Worm (Caenorhabditis elegans) whole organism, L1 larva: ENCODE results near the gene Y57G7A.6.
A peak's percentile ranks its signal among the peaks of the same experiment; 100 is the strongest.

Experiments
- C04F5.9 ChIP-seq: sonication (generic microtip); optimal IDR thresholded peaks from 2 replicates; lab custom pipeline; 2016; ENCODE audit warnings: missing genetic modification characterization, missing compliant biosample characterization
- C16A3.4 ChIP-seq: fragments of 150-350 bp; optimal IDR thresholded peaks from 2 replicates; lab custom pipeline; 2014; ENCODE audit warnings: missing biosample characterization, missing genetic modification characterization
- C34B4.2 ChIP-seq: sonication (generic microtip); optimal IDR thresholded peaks from 2 replicates; lab custom pipeline; 2017; ENCODE audit warnings: mild to moderate bottlenecking, missing genetic modification characterization, missing compliant biosample characterization
- F16B12.6 ChIP-seq: fragments of 150-350 bp; optimal IDR thresholded peaks from 2 replicates; lab custom pipeline; 2014; ENCODE audit warnings: missing biosample characterization, missing genetic modification characterization
- Y116A8C.19 ChIP-seq: sonication (generic microtip); optimal IDR thresholded peaks from 2 replicates; lab custom pipeline; 2016; ENCODE audit warnings: missing compliant biosample characterization, missing genetic modification characterization, borderline replicate concordance
- aha-1 ChIP-seq: fragments of 150-350 bp; optimal IDR thresholded peaks from 2 replicates; lab custom pipeline; 2014; ENCODE audit warnings: missing biosample characterization, missing genetic modification characterization
- alr-1 ChIP-seq: fragments of 200-800 bp; sonication (Bioruptor generic); optimal IDR thresholded peaks from 2 replicates; lab custom pipeline; 2018; ENCODE audit warnings: borderline replicate concordance, mild to moderate bottlenecking, missing genetic modification characterization, missing compliant biosample characterization
- ama-1 ChIP-seq: fragments of 150-350 bp; optimal IDR thresholded peaks from 2 replicates; lab custom pipeline; 2014
- blmp-1 ChIP-seq: fragments of 150-350 bp; optimal IDR thresholded peaks from 2 replicates; lab custom pipeline; 2014; ENCODE audit warnings: missing biosample characterization, missing genetic modification characterization
- ceh-63 ChIP-seq: fragments of 200-800 bp; sonication (Bioruptor generic); optimal IDR thresholded peaks from 2 replicates; lab custom pipeline; 2018; ENCODE audit warnings: mild to moderate bottlenecking, missing genetic modification characterization, missing compliant biosample characterization
- ceh-90 ChIP-seq: sonication (generic microtip); optimal IDR thresholded peaks from 2 replicates; lab custom pipeline; 2016; ENCODE audit warnings: missing genetic modification characterization, missing compliant biosample characterization
- ces-1 ChIP-seq: fragments of 150-350 bp; optimal IDR thresholded peaks from 2 replicates; lab custom pipeline; 2014; ENCODE audit warnings: missing biosample characterization, missing genetic modification reagents, missing genetic modification characterization
- dpl-1 ChIP-seq, 3 experiments: fragments of 150-350 bp in 2 of 3; sonication (generic microtip) in 1 of 3; optimal IDR thresholded peaks; 2 replicates each; lab custom pipeline; 2014 to 2017; ENCODE audit warnings: missing biosample characterization in 3 of 3, missing genetic modification characterization in 3 of 3, missing genetic modification reagents in 3 of 3
- efl-1 ChIP-seq, 4 experiments: fragments of 150-350 bp; optimal IDR thresholded peaks in 3 of 4; peaks in 1 of 4; 1 replicate in 1 of 4; 2 replicates in 3 of 4; lab custom pipeline; 2014; ENCODE audit warnings: missing biosample characterization in 2 of 4, missing genetic modification characterization in 2 of 4, missing genetic modification reagents in 2 of 4
- egl-13 ChIP-seq: sonication (generic microtip); optimal IDR thresholded peaks from 2 replicates; lab custom pipeline; 2016; ENCODE audit warnings: missing genotype, missing genetic modification reagents, missing genetic modification characterization, missing compliant biosample characterization
- egl-27 ChIP-seq, 2 experiments: fragments of 150-350 bp in 1 of 2; sonication (generic microtip); optimal IDR thresholded peaks; 3 replicates each; lab custom pipeline; 2017 to 2018; ENCODE audit warnings: missing biosample characterization in 2 of 2, missing genetic modification characterization in 2 of 2, missing genetic modification reagents in 2 of 2
- elt-2 ChIP-seq: sonication (generic microtip); optimal IDR thresholded peaks from 2 replicates; lab custom pipeline; 2016; ENCODE audit warnings: missing genetic modification characterization, mild to moderate bottlenecking, inconsistent platforms, missing compliant biosample characterization, missing genetic modification reagents
- elt-3 ChIP-seq, 6 experiments: fragments of 150-350 bp in 1 of 6; sonication (generic microtip); optimal IDR thresholded peaks; 2 replicates each; lab custom pipeline; 2017 to 2018; ENCODE audit warnings: missing biosample characterization in 6 of 6, missing genetic modification characterization in 6 of 6, inconsistent platforms in 1 of 6
- ets-5 ChIP-seq: fragments of 200-800 bp; sonication (Bioruptor generic); IDR thresholded peaks from 2 replicates; pipeline ENCODE4 v1.3.6; 2022; ENCODE audit warnings: missing genetic modification characterization, missing compliant biosample characterization
- fkh-10 ChIP-seq: sonication (generic microtip); optimal IDR thresholded peaks from 2 replicates; lab custom pipeline; 2017; ENCODE audit warnings: missing biosample characterization, missing genetic modification reagents, missing genetic modification characterization
- fkh-4 ChIP-seq: sonication (generic microtip); optimal IDR thresholded peaks from 2 replicates; lab custom pipeline; 2016; ENCODE audit warnings: missing compliant biosample characterization, missing genetic modification characterization, borderline replicate concordance
- fkh-8 ChIP-seq: sonication (generic microtip); optimal IDR thresholded peaks from 2 replicates; lab custom pipeline; 2016; ENCODE audit warnings: mild to moderate bottlenecking, missing genetic modification characterization, missing compliant biosample characterization
- fos-1 ChIP-seq: fragments of 150-350 bp; optimal IDR thresholded peaks from 2 replicates; lab custom pipeline; 2014; ENCODE audit warnings: missing biosample characterization, missing genetic modification characterization
- grh-1 ChIP-seq: fragments of 200-800 bp; sonication (Bioruptor generic); IDR thresholded peaks from 2 replicates; pipeline ENCODE4 v1.3.6; 2022; ENCODE audit warnings: missing genetic modification reagents, missing genetic modification characterization, missing compliant biosample characterization
- hlh-17 ChIP-seq: fragments of 200-800 bp; sonication (Bioruptor generic); optimal IDR thresholded peaks from 2 replicates; lab custom pipeline; 2018; ENCODE audit warnings: missing genetic modification characterization, mild to moderate bottlenecking, missing compliant biosample characterization, moderate library complexity, borderline replicate concordance
- hlh-4 ChIP-seq: sonication (generic microtip); optimal IDR thresholded peaks from 2 replicates; lab custom pipeline; 2016; ENCODE audit warnings: mild to moderate bottlenecking, missing genetic modification characterization, missing compliant biosample characterization
- jun-1 ChIP-seq: fragments of 150-350 bp; optimal IDR thresholded peaks from 2 replicates; lab custom pipeline; 2014; ENCODE audit warnings: missing biosample characterization, missing genetic modification reagents, missing genetic modification characterization
- lin-14 ChIP-seq: fragments of 200-800 bp; sonication (Bioruptor generic); optimal IDR thresholded peaks from 2 replicates; lab custom pipeline; 2018; ENCODE audit warnings: mild to moderate bottlenecking, missing genetic modification characterization, moderate library complexity, missing compliant biosample characterization
- lin-15B ChIP-seq: fragments of 150-350 bp; sonication (generic microtip); optimal IDR thresholded peaks from 3 replicates; lab custom pipeline; 2014; ENCODE audit warnings: missing biosample characterization, missing genetic modification characterization
- lin-35 ChIP-seq, 2 experiments: fragments of 150-350 bp; optimal IDR thresholded peaks; 2 replicates each; lab custom pipeline; 2014; ENCODE audit warnings: missing biosample characterization in 2 of 2, missing genetic modification characterization in 2 of 2, missing genetic modification reagents in 2 of 2
- lin-39 ChIP-seq: fragments of 150-350 bp; optimal IDR thresholded peaks from 2 replicates; lab custom pipeline; 2014; ENCODE audit warnings: missing biosample characterization, missing genetic modification reagents, missing genetic modification characterization
- lir-3 ChIP-seq: sonication (generic microtip); optimal IDR thresholded peaks from 2 replicates; lab custom pipeline; 2016; ENCODE audit warnings: mild to moderate bottlenecking, missing genetic modification characterization, moderate library complexity, missing compliant biosample characterization; ENCODE audit not compliant: poor library complexity
- lsy-2 ChIP-seq, 2 experiments: fragments of 150-350 bp; optimal IDR thresholded peaks; 2 replicates each; lab custom pipeline; 2014; ENCODE audit warnings: missing biosample characterization in 2 of 2, missing genetic modification characterization in 2 of 2
- mep-1 ChIP-seq: fragments of 150-350 bp; optimal IDR thresholded peaks from 2 replicates; lab custom pipeline; 2014; ENCODE audit warnings: missing biosample characterization, missing genetic modification characterization
- nhr-11 ChIP-seq: fragments of 150-350 bp; optimal IDR thresholded peaks from 2 replicates; lab custom pipeline; 2014; ENCODE audit warnings: missing biosample characterization, missing genetic modification characterization
- nhr-12 ChIP-seq: sonication (generic microtip); optimal IDR thresholded peaks from 2 replicates; lab custom pipeline; 2017; ENCODE audit warnings: missing biosample characterization, missing genetic modification characterization
- nhr-20 ChIP-seq: sonication (generic microtip); optimal IDR thresholded peaks from 2 replicates; lab custom pipeline; 2016; ENCODE audit warnings: mild to moderate bottlenecking, missing genetic modification characterization, missing compliant biosample characterization
- nhr-237 ChIP-seq: fragments of 150-350 bp; optimal IDR thresholded peaks from 2 replicates; lab custom pipeline; 2014; ENCODE audit warnings: missing biosample characterization, missing genetic modification characterization
- nhr-28 ChIP-seq: fragments of 150-350 bp; optimal IDR thresholded peaks from 2 replicates; lab custom pipeline; 2014; ENCODE audit warnings: missing biosample characterization, missing genetic modification characterization
- nhr-71 ChIP-seq: sonication (generic microtip); optimal IDR thresholded peaks from 2 replicates; lab custom pipeline; 2016; ENCODE audit warnings: mild to moderate bottlenecking, missing genetic modification characterization, moderate library complexity, missing compliant biosample characterization
- nhr-85 ChIP-seq: sonication (generic microtip); peaks from one replicate; lab custom pipeline; 2016; ENCODE audit warnings: missing genetic modification characterization, inconsistent platforms, missing compliant biosample characterization
- nhr-90 ChIP-seq: sonication (generic microtip); optimal IDR thresholded peaks from 2 replicates; lab custom pipeline; 2016; ENCODE audit warnings: mild to moderate bottlenecking, missing genetic modification characterization, missing compliant biosample characterization; ENCODE audit not compliant: poor library complexity
- pqm-1 ChIP-seq: sonication (generic microtip); optimal IDR thresholded peaks from 3 replicates; lab custom pipeline; 2017; ENCODE audit warnings: missing biosample characterization, missing genetic modification characterization
- snpc-4 ChIP-seq: fragments of 150-350 bp; optimal IDR thresholded peaks from 2 replicates; lab custom pipeline; 2014; ENCODE audit warnings: missing biosample characterization, missing genetic modification characterization
- snu-23 ChIP-seq: sonication (generic microtip); optimal IDR thresholded peaks from 2 replicates; lab custom pipeline; 2016; ENCODE audit warnings: missing genetic modification characterization, missing compliant biosample characterization
- sptf-1 ChIP-seq: fragments of 150-350 bp; optimal IDR thresholded peaks from 2 replicates; lab custom pipeline; 2014; ENCODE audit warnings: missing biosample characterization, missing genetic modification characterization
- sup-37 ChIP-seq: fragments of 200-800 bp; sonication (Bioruptor generic); optimal IDR thresholded peaks from 2 replicates; lab custom pipeline; 2018; ENCODE audit warnings: mild to moderate bottlenecking, missing genetic modification characterization, missing compliant biosample characterization
- unc-62 ChIP-seq: fragments of 150-350 bp; optimal IDR thresholded peaks from 2 replicates; lab custom pipeline; 2014; ENCODE audit warnings: missing biosample characterization, missing genetic modification reagents, missing genetic modification characterization
- unc-98 ChIP-seq: fragments of 200-800 bp; sonication (Bioruptor generic); IDR thresholded peaks from 2 replicates; pipeline ENCODE4 v1.3.6; 2022; ENCODE audit warnings: missing genetic modification characterization, missing compliant biosample characterization
- vab-15 ChIP-seq: sonication (generic microtip); optimal IDR thresholded peaks from 2 replicates; lab custom pipeline; 2017; ENCODE audit warnings: missing genotype, mild to moderate bottlenecking, missing genetic modification characterization, missing compliant biosample characterization
- xbp-1 ChIP-seq: sonication (generic microtip); optimal IDR thresholded peaks from 2 replicates; lab custom pipeline; 2016; ENCODE audit warnings: missing genetic modification characterization, missing compliant biosample characterization
- ztf-11 ChIP-seq, 2 experiments: sonication (generic microtip); optimal IDR thresholded peaks; 2 replicates each; lab custom pipeline; 2016 to 2017; ENCODE audit warnings: missing genetic modification characterization in 2 of 2, missing biosample characterization in 1 of 2, missing compliant biosample characterization in 1 of 2

Gene Y57G7A.6

ce11 chrII:1320412-1320811 is 35.0 kb upstream of the Y57G7A.6 start (continued):
- TF ChIP-seq vab-15 (peak; percentile 91), C04F5.9 (peak; percentile 84), alr-1 (tag; lab: Kevin White, UChicago) (no peak), ceh-63 (GFP tag; lab: Kevin White, UChicago) (no peak), snpc-4 (tag; lab: Kevin White, UChicago) (peak; percentile 80), ama-1 (peak; percentile 72), fkh-8 (tag; lab: Kevin White, UChicago) (peak; percentile 98), aha-1 (peak; percentile 80), fos-1 (tag; lab: Kevin White, UChicago) (peak; percentile 89), elt-3 (tag; optimal IDR thresholded peaks at IDR 0.05; lab: Kevin White, UChicago) (peak; percentile 87 to 96 (median 96)), ceh-90 (tag; lab: Kevin White, UChicago) (no peak), C16A3.4 (tag; lab: Kevin White, UChicago) (peak; percentile 98), grh-1 (GFP tag; lab: Robert Waterston, UW) (peak; percentile 97), lir-3 (peak; percentile 78), lin-14 (GFP tag; lab: Kevin White, UChicago) (peak; percentile 96), lin-39 (tag; lab: Kevin White, UChicago) (peak; percentile 85), egl-13 (tag; lab: Kevin White, UChicago) (peak; percentile 82), Y116A8C.19 (tag; lab: Kevin White, UChicago) (no peak), lin-15B (tag; lab: Kevin White, UChicago) (peak; percentile 96), nhr-20 (tag; lab: Kevin White, UChicago) (peak; percentile 96), dpl-1 (GFP tag; optimal IDR thresholded peaks at IDR 0.05; lab: Kevin White, UChicago) (peak; percentile 98 to 99 (median 99)), hlh-17 (GFP tag; lab: Kevin White, UChicago) (no peak), lsy-2 (tag; optimal IDR thresholded peaks at IDR 0.05; lab: Kevin White, UChicago) (peak; percentile 95 to 97), egl-27 (tag; optimal IDR thresholded peaks at IDR 0.05; lab: Kevin White, UChicago) (no peak), nhr-11 (tag; lab: Kevin White, UChicago) (peak; percentile 79), pqm-1 (tag; lab: Kevin White, UChicago) (peak; percentile 68), ces-1 (GFP tag; lab: Kevin White, UChicago) (no peak), F16B12.6 (peak; percentile 65), fkh-10 (GFP tag; lab: Kevin White, UChicago) (peak; percentile 84), snu-23 (GFP tag; lab: Kevin White, UChicago) (peak; percentile 97), hlh-4 (tag; lab: Kevin White, UChicago) (no peak), elt-2 (tag; lab: Kevin White, UChicago) (peak; percentile 91), ets-5 (GFP tag; lab: Robert Waterston, UW) (no peak), C34B4.2 (tag; lab: Kevin White, UChicago) (peak; percentile 44), blmp-1 (tag; lab: Kevin White, UChicago) (peak; percentile 88), mep-1 (peak; percentile 97), nhr-237 (peak; percentile 84), sup-37 (GFP tag; lab: Kevin White, UChicago) (peak; percentile 86), nhr-90 (tag; lab: Kevin White, UChicago) (peak; percentile 97), nhr-12 (tag; lab: Kevin White, UChicago) (no peak)

ce11 chrII:1315245-1315644 is 29.8 kb upstream of the Y57G7A.6 start:
- TF ChIP-seq F16B12.6 (no peak), sptf-1 (no peak), ztf-11 (tag; optimal IDR thresholded peaks at IDR 0.05; lab: Kevin White, UChicago) (no peak), xbp-1 (no peak), snpc-4 (tag; lab: Kevin White, UChicago) (no peak), ets-5 (GFP tag; lab: Robert Waterston, UW) (no peak), alr-1 (tag; lab: Kevin White, UChicago) (no peak), unc-62 (no peak), lin-15B (tag; lab: Kevin White, UChicago) (no peak), efl-1 (optimal IDR thresholded peaks at IDR 0.05; lab: Kevin White, UChicago) (no peak), efl-1 (GFP tag; optimal IDR thresholded peaks at IDR 0.05 in 1 of 2; lab: Kevin White, UChicago) (peak in 1 of 2 experiments; percentile 30), jun-1 (tag; lab: Kevin White, UChicago) (no peak), nhr-28 (tag; lab: Kevin White, UChicago) (no peak), egl-27 (tag; optimal IDR thresholded peaks at IDR 0.05; lab: Kevin White, UChicago) (no peak), nhr-71 (tag; lab: Kevin White, UChicago) (peak; percentile 23), lin-35 (GFP tag; optimal IDR thresholded peaks at IDR 0.05; lab: Kevin White, UChicago) (peak; percentile 12 to 44), nhr-85 (peak; percentile 64), fkh-4 (no peak), dpl-1 (GFP tag; optimal IDR thresholded peaks at IDR 0.05; lab: Kevin White, UChicago) (peak in 2 of 3 experiments; percentile 25 to 28), unc-98 (GFP tag; lab: Robert Waterston, UW) (no peak)
